Worm (Caenorhabditis elegans): ENCODE results near the gene C01G10.17.

ce11 chrV:15058965-15059364 lies 31.6 kb upstream of the C01G10.17 start:
- no peak for TF ChIP-seq zip-2 (tag; optimal IDR thresholded peaks at IDR 0.05)
- no peak for TF ChIP-seq dve-1 (tag; optimal IDR thresholded peaks at IDR 0.05; ENCODE audit: insufficient read depth)
- TF ChIP-seq mep-1 (tag; optimal IDR thresholded peaks at IDR 0.05), result no peak
- TF ChIP-seq daf-12 (tag; optimal IDR thresholded peaks at IDR 0.05), result no peak
- no peak for TF ChIP-seq lin-38 (GFP tag; IDR thresholded peaks at IDR 0.05)
